Worm (Caenorhabditis elegans): Measurements from ENCODE around the gene pole-4.

Gene pole-4

DNA sequence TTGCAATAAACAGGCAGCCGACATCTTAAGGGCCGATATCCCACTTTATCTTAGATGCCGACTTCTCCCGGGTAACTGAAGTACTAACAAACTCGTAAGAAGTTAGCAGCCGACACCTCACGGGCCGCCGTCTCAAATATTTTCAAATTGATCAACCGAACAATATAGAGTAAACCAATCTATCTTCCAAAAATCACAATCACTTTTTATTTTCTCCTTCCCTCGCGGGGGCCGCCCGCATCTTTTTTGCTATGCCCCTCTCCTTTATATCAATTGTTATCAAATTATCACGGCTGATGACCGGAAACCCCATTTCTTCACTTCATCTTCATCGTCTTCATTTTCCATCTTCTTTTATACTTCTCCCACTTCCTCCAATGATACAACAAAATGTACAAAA, 40.4 kb downstream of the pole-4 start:
- TF ChIP-seq madf-10 (tag; optimal IDR thresholded peaks at IDR 0.05) (no peak), ztf-25 (GFP tag; IDR thresholded peaks at IDR 0.05) (no peak), F52B5.7 (tag; optimal IDR thresholded peaks at IDR 0.05) (no peak), ceh-100 (GFP tag; IDR thresholded peaks at IDR 0.05) (no peak), snpc-4 (GFP tag; optimal IDR thresholded peaks at IDR 0.05) (no peak), snpc-4 (tag; optimal IDR thresholded peaks at IDR 0.05) (peak in 3 of 4 experiments; percentile 66 to 90 (median 84))

DNA sequence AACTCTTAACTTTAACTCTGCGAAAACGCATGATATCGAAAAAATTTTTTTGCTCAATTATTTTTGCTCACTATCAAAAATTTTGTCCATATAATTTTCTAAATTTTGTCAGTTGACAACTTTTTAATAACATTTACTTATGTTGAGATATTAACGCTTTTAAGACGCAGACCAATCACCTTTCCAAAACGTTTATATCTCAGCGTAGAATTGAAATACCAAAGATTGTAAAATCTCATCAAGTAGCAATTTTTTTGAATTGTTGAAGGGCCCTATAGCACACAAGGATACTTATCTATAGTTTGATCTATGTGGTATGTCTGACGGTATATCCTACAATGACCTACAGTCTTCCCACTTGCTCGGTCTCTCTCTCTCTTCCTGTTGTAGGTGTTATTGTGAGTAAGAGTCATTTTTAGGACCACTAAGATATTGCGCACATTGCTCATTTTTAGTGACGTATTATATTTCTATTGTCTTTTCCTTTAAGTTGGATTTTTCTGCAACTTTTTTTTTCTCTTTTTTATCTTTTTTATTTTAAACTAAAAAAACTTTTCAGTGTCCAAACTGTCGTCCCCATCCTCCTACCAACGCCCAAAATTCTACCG, 49.9 kb downstream of the pole-4 start, which contains the start of gene pde-3:
TSS of gene pde-3 (plus strand) at position 558 of the 608 bp plus-strand sequence.
- TF ChIP-seq aptf-3 (GFP tag; IDR thresholded peaks at IDR 0.05) (no peak), rpc-1 (optimal IDR thresholded peaks at IDR 0.05) (no peak), rpc-1 (tag; optimal IDR thresholded peaks at IDR 0.05) (no peak), F39B2.1 (GFP tag; IDR thresholded peaks at IDR 0.05) (no peak), ceh-79 (tag; optimal IDR thresholded peaks at IDR 0.05) (no peak), ceh-27 (GFP tag; optimal IDR thresholded peaks at IDR 0.05) (no peak), hsf-1 (GFP tag; IDR thresholded peaks at IDR 0.05) (no peak)
